Worm (Caenorhabditis elegans) whole organism, young adult: ENCODE measurements around the gene T28D6.6.

Experiments
- B0261.1 ChIP-seq: sonication (generic microtip); optimal IDR thresholded peaks from 2 replicates; lab custom pipeline; 2016; ENCODE audit warnings: mild to moderate bottlenecking, missing genetic modification characterization, moderate library complexity, missing compliant biosample characterization
- F39B2.1 ChIP-seq: fragments of 200-800 bp; sonication (Bioruptor generic); IDR thresholded peaks from 2 replicates; pipeline ENCODE4 v1.3.6; 2022; ENCODE audit warnings: missing genetic modification reagents, missing genetic modification characterization, missing compliant biosample characterization
- K11D2.4 ChIP-seq: fragments of 200-800 bp; sonication (Bioruptor generic); IDR thresholded peaks from 2 replicates; pipeline ENCODE4 v1.3.6; 2022; ENCODE audit warnings: missing genetic modification reagents, missing genetic modification characterization, missing compliant biosample characterization
- K12H6.12 ChIP-seq: fragments of 200-800 bp; sonication (Bioruptor generic); optimal IDR thresholded peaks from 2 replicates; lab custom pipeline; 2018; ENCODE audit warnings: mild to moderate bottlenecking, missing genetic modification characterization, missing compliant biosample characterization
- let-607 ChIP-seq, 2 experiments: fragments of 200-800 bp in 1 of 2; sonication (Bioruptor generic) in 1 of 2; sonication (generic microtip) in 1 of 2; optimal IDR thresholded peaks; 2 replicates each; lab custom pipeline; 2016 to 2018; ENCODE audit warnings: mild to moderate bottlenecking in 2 of 2, missing compliant biosample characterization in 2 of 2, missing genetic modification characterization in 2 of 2, moderate library complexity in 2 of 2, missing genotype in 1 of 2
- lin-40 ChIP-seq: sonication (generic microtip); optimal IDR thresholded peaks from 2 replicates; lab custom pipeline; 2016; ENCODE audit warnings: missing genetic modification characterization, mild to moderate bottlenecking, missing compliant biosample characterization, missing genotype, missing genetic modification reagents
- lsl-1 ChIP-seq: fragments of 200-800 bp; sonication (Bioruptor generic); optimal IDR thresholded peaks from 2 replicates; lab custom pipeline; 2018; ENCODE audit warnings: mild to moderate bottlenecking, missing genetic modification characterization, moderate library complexity, missing compliant biosample characterization
- madf-10 ChIP-seq: sonication (generic microtip); optimal IDR thresholded peaks from 2 replicates; lab custom pipeline; 2016; ENCODE audit warnings: mild to moderate bottlenecking, missing genetic modification characterization, missing compliant biosample characterization
- nhr-179 ChIP-seq: sonication (generic microtip); optimal IDR thresholded peaks from 2 replicates; lab custom pipeline; 2016; ENCODE audit warnings: mild to moderate bottlenecking, missing genetic modification characterization, missing compliant biosample characterization
- nhr-90 ChIP-seq: sonication (generic microtip); optimal IDR thresholded peaks from 2 replicates; lab custom pipeline; 2016; ENCODE audit warnings: missing genotype, mild to moderate bottlenecking, missing genetic modification characterization, missing compliant biosample characterization
- snpc-4 ChIP-seq, 5 experiments: fragments of 150-350 bp in 1 of 5; sonication (generic microtip) in 4 of 5; optimal IDR thresholded peaks; 2 replicates each; lab custom pipeline; 2014 to 2018; ENCODE audit warnings: missing genetic modification characterization in 5 of 5, missing biosample characterization in 3 of 5, antibody characterized with exemption in 2 of 5, mild to moderate bottlenecking in 2 of 5, missing compliant biosample characterization in 2 of 5, missing genotype in 2 of 5, moderate library complexity in 2 of 5, missing genetic modification reagents in 1 of 5
- unc-130 ChIP-seq: sonication (generic microtip); optimal IDR thresholded peaks from 2 replicates; lab custom pipeline; 2016; ENCODE audit warnings: missing genetic modification reagents, missing genetic modification characterization, missing compliant biosample characterization
- ztf-28 ChIP-seq: fragments of 200-800 bp; sonication (Bioruptor generic); IDR thresholded peaks from 2 replicates; pipeline ENCODE4 v1.3.6; 2022; ENCODE audit warnings: missing genetic modification reagents, missing genetic modification characterization, missing compliant biosample characterization

ce11 chrIII:11353499-11353898 is 10.6 kb upstream of the T28D6.6 start:
- TF ChIP-seq nhr-90 = peak; percentile 15
- no peak for TF ChIP-seq let-607 (tag; optimal IDR thresholded peaks at IDR 0.05; lab: Kevin White, UChicago)
- no peak for TF ChIP-seq unc-130
- no peak for TF ChIP-seq K11D2.4 (GFP tag; lab: Robert Waterston, UW)
- TF ChIP-seq nhr-179 = no peak
- no peak for TF ChIP-seq F39B2.1
- TF ChIP-seq ztf-28 (GFP tag; lab: Robert Waterston, UW) = no peak
- TF ChIP-seq snpc-4 (GFP tag; optimal IDR thresholded peaks at IDR 0.05; lab: Kevin White, UChicago) = no peak
- TF ChIP-seq snpc-4 (tag; optimal IDR thresholded peaks at IDR 0.05; lab: Kevin White, UChicago) = peak in 2 of 4 experiments; percentile 56 to 61
- peak; percentile 17 for TF ChIP-seq lsl-1 (GFP tag; lab: Kevin White, UChicago)
- no peak for TF ChIP-seq K12H6.12
- peak; percentile 4 for TF ChIP-seq madf-10 (tag; lab: Kevin White, UChicago)
- TF ChIP-seq B0261.1 (tag; lab: Kevin White, UChicago) = peak; percentile 63
- TF ChIP-seq lin-40 (tag; lab: Kevin White, UChicago) = no peak
